Fruit fly (Drosophila melanogaster) S2 (cell line): ENCODE data around the gene PNPase.

ENCODE experiments used
- CG8478 ChIP-seq: fragments of >200 bp; optimal IDR thresholded peaks from 2 replicates; lab custom pipeline; 2018
- CTCF ChIP-seq, 2 experiments: fragments of >200 bp; optimal IDR thresholded peaks; 2 replicates each; lab custom pipeline; 2018

dm6 chr3R:31420675-31421074, 15.4 kb upstream of the PNPase start:
- TF ChIP-seq CG8478: no peak
- no peak for TF ChIP-seq CTCF (optimal IDR thresholded peaks at IDR 0.05; lab: Kevin White, UChicago)
